Fruit fly (Drosophila melanogaster) whole organism, embryonic: ENCODE results near the gene CG6287.

Experiments
- Ada2b ChIP-seq: fragments of 200-800 bp; sonication (Bioruptor generic); IDR thresholded peaks from 2 replicates; pipeline ENCODE4 v1.3.6; 2022; ENCODE audit warnings: missing biosample characterization, missing genetic modification characterization
- Aef1 ChIP-seq: fragments of 200-800 bp; sonication (Bioruptor generic); IDR thresholded peaks from 3 replicates; pipeline ENCODE4 v1.3.6; 2022; ENCODE audit warnings: missing biosample characterization, missing genetic modification characterization
- BEAF-32 ChIP-seq: fragments of 200-800 bp; sonication (Bioruptor generic); optimal IDR thresholded peaks from 3 replicates; lab custom pipeline; 2017; ENCODE audit warnings: missing biosample characterization, missing genetic modification characterization, mild to moderate bottlenecking, moderate library complexity, missing genetic modification reagents
- Bteb2 ChIP-seq: fragments of 200-800 bp; sonication (Bioruptor generic); optimal IDR thresholded peaks from 2 replicates; lab custom pipeline; 2016; ENCODE audit warnings: missing biosample characterization, missing genetic modification characterization
- CG10366 ChIP-seq: fragments of 200-800 bp; sonication (Bioruptor generic); IDR thresholded peaks from 2 replicates; pipeline ENCODE4 v1.3.6; 2022; ENCODE audit warnings: missing biosample characterization, missing genetic modification characterization
- CG13287 ChIP-seq: fragments of 200-800 bp; sonication (Bioruptor generic); IDR thresholded peaks from 2 replicates; pipeline ENCODE4 v1.3.6; 2022; ENCODE audit warnings: missing biosample characterization, missing genetic modification characterization; ENCODE audit not compliant: partially characterized antibody
- CG1529 ChIP-seq: fragments of 200-800 bp; sonication (Bioruptor generic); optimal IDR thresholded peaks from 3 replicates; lab custom pipeline; 2018; ENCODE audit warnings: missing biosample characterization, missing genetic modification characterization
- CG15479 ChIP-seq: fragments of 200-800 bp; sonication (Bioruptor generic); optimal IDR thresholded peaks from 3 replicates; lab custom pipeline; 2019; ENCODE audit warnings: missing biosample characterization, mild to moderate bottlenecking, missing genetic modification characterization, moderate library complexity
- CG15514 ChIP-seq: fragments of 200-800 bp; sonication (Bioruptor generic); optimal IDR thresholded peaks from 3 replicates; lab custom pipeline; 2017; ENCODE audit warnings: missing biosample characterization, missing genetic modification characterization, mild to moderate bottlenecking, moderate library complexity, missing genetic modification reagents
- CG1603 ChIP-seq: fragments of 200-800 bp; sonication (Bioruptor generic); optimal IDR thresholded peaks from 2 replicates; lab custom pipeline; 2019; ENCODE audit warnings: missing biosample characterization, mild to moderate bottlenecking, missing genetic modification characterization, moderate library complexity
- CG32532 ChIP-seq: fragments of 200-800 bp; sonication (Bioruptor generic); IDR thresholded peaks from 2 replicates; pipeline ENCODE4 v1.3.6; 2022; ENCODE audit warnings: missing biosample characterization, missing genetic modification characterization
- CG32767 ChIP-seq: fragments of 200-800 bp; sonication (Bioruptor generic); IDR thresholded peaks from 2 replicates; pipeline ENCODE4 v1.3.6; 2022; ENCODE audit warnings: missing biosample characterization, missing genetic modification characterization
- CG34376 ChIP-seq: fragments of 200-800 bp; sonication (Bioruptor generic); optimal IDR thresholded peaks from 2 replicates; lab custom pipeline; 2018; ENCODE audit warnings: missing biosample characterization, mild to moderate bottlenecking, missing genetic modification characterization
- CG34422 ChIP-seq: fragments of 200-800 bp; sonication (Bioruptor generic); IDR thresholded peaks from 3 replicates; pipeline ENCODE4 v1.3.6; 2022; ENCODE audit warnings: missing biosample characterization, missing genetic modification characterization
- CG3995 ChIP-seq: fragments of 200-800 bp; sonication (Bioruptor generic); optimal IDR thresholded peaks from 3 replicates; lab custom pipeline; 2016; ENCODE audit warnings: missing biosample characterization, missing genetic modification characterization
- CG42726 ChIP-seq: fragments of 200-800 bp; sonication (Bioruptor generic); IDR thresholded peaks from 2 replicates; pipeline ENCODE4 v1.3.6; 2022; ENCODE audit warnings: missing biosample characterization, missing genetic modification characterization; ENCODE audit not compliant: partially characterized antibody
- CG4820 ChIP-seq: fragments of 200-800 bp; sonication (Bioruptor generic); optimal IDR thresholded peaks from 3 replicates; lab custom pipeline; 2016; ENCODE audit warnings: missing biosample characterization, missing genetic modification characterization
- CG8944 ChIP-seq: fragments of 200-800 bp; sonication (Bioruptor generic); optimal IDR thresholded peaks from 3 replicates; lab custom pipeline; 2016; ENCODE audit warnings: missing biosample characterization, missing genetic modification characterization
- CHES-1-like ChIP-seq: fragments of 200-800 bp; sonication (Bioruptor generic); optimal IDR thresholded peaks from 2 replicates; lab custom pipeline; 2016; ENCODE audit warnings: missing biosample characterization, missing genetic modification characterization
- Ets65A ChIP-seq: fragments of 200-800 bp; sonication (Bioruptor generic); peaks from one replicate; lab custom pipeline; 2016; ENCODE audit warnings: missing biosample characterization, missing genetic modification characterization
- Hey ChIP-seq: fragments of 200-800 bp; sonication (Bioruptor generic); optimal IDR thresholded peaks from 3 replicates; lab custom pipeline; 2018; ENCODE audit warnings: missing biosample characterization, mild to moderate bottlenecking, missing genetic modification characterization
- MTF-1 ChIP-seq: fragments of 200-800 bp; sonication (Bioruptor generic); optimal IDR thresholded peaks from 2 replicates; lab custom pipeline; 2018; ENCODE audit warnings: missing biosample characterization, mild to moderate bottlenecking, missing genetic modification characterization, borderline replicate concordance
- Meics ChIP-seq: fragments of 200-800 bp; sonication (Bioruptor generic); optimal IDR thresholded peaks from 2 replicates; lab custom pipeline; 2017; ENCODE audit warnings: missing biosample characterization, mild to moderate bottlenecking, missing genetic modification characterization
- Myb ChIP-seq: fragments of 200-800 bp; sonication (Bioruptor generic); optimal IDR thresholded peaks from 2 replicates; lab custom pipeline; 2016; ENCODE audit warnings: missing biosample characterization, missing genetic modification characterization
- Nf-YA ChIP-seq: fragments of 200-800 bp; sonication (Bioruptor generic); IDR thresholded peaks from 2 replicates; pipeline ENCODE4 v1.3.6; 2022; ENCODE audit warnings: missing biosample characterization, missing genetic modification characterization
- Opbp ChIP-seq: fragments of 200-800 bp; sonication (Bioruptor generic); IDR thresholded peaks from 3 replicates; pipeline ENCODE4 v1.3.6; 2022; ENCODE audit warnings: missing biosample characterization, missing genetic modification characterization; ENCODE audit not compliant: partially characterized antibody
- Poxn ChIP-seq: fragments of 200-800 bp; sonication (Bioruptor generic); IDR thresholded peaks from 2 replicates; pipeline ENCODE4 v1.3.6; 2022; ENCODE audit warnings: missing biosample characterization, missing genetic modification characterization
- TFAM ChIP-seq: fragments of 200-800 bp; sonication (Bioruptor generic); optimal IDR thresholded peaks from 2 replicates; lab custom pipeline; 2017; ENCODE audit warnings: missing biosample characterization, missing genetic modification characterization, inconsistent platforms
- Xbp1 ChIP-seq: fragments of 200-800 bp; sonication (Bioruptor generic); optimal IDR thresholded peaks from 3 replicates; lab custom pipeline; 2016; ENCODE audit warnings: missing biosample characterization, mild to moderate bottlenecking, missing genetic modification characterization
- amos ChIP-seq: fragments of 200-800 bp; sonication (Bioruptor generic); IDR thresholded peaks from 2 replicates; pipeline ENCODE4 v1.3.6; 2022; ENCODE audit warnings: missing biosample characterization, missing genetic modification characterization; ENCODE audit not compliant: partially characterized antibody
- bcd ChIP-seq: fragments of 200-800 bp; sonication (Bioruptor generic); optimal IDR thresholded peaks from 2 replicates; lab custom pipeline; 2017; ENCODE audit warnings: missing biosample characterization, mild to moderate bottlenecking, missing genetic modification characterization
- cg ChIP-seq: fragments of 200-800 bp; sonication (Bioruptor generic); optimal IDR thresholded peaks from 3 replicates; lab custom pipeline; 2019; ENCODE audit warnings: missing biosample characterization, mild to moderate bottlenecking, missing genetic modification characterization, moderate library complexity
- crc ChIP-seq: fragments of 200-800 bp; sonication (Bioruptor generic); optimal IDR thresholded peaks from 2 replicates; lab custom pipeline; 2016; ENCODE audit warnings: missing biosample characterization, missing genetic modification characterization
- crol ChIP-seq: fragments of 200-800 bp; sonication (Bioruptor generic); IDR thresholded peaks from 2 replicates; pipeline ENCODE4 v1.3.6; 2022; ENCODE audit warnings: missing biosample characterization, missing genetic modification characterization
- dimm ChIP-seq: fragments of 200-800 bp; sonication (Bioruptor generic); IDR thresholded peaks from 2 replicates; pipeline ENCODE4 v1.3.6; 2022; ENCODE audit warnings: missing biosample characterization, missing genetic modification characterization
- dysf ChIP-seq: fragments of 200-800 bp; sonication (Bioruptor generic); IDR thresholded peaks from 3 replicates; pipeline ENCODE4 v1.3.6; 2022; ENCODE audit warnings: missing biosample characterization, missing genetic modification characterization
- ind ChIP-seq: fragments of 200-800 bp; sonication (Bioruptor generic); optimal IDR thresholded peaks from 3 replicates; lab custom pipeline; 2016; ENCODE audit warnings: missing biosample characterization, missing genetic modification characterization
- jumu ChIP-seq: fragments of 200-800 bp; sonication (Bioruptor generic); optimal IDR thresholded peaks from 3 replicates; lab custom pipeline; 2016; ENCODE audit warnings: missing biosample characterization, missing genetic modification characterization
- lilli ChIP-seq: fragments of 200-800 bp; sonication (Bioruptor generic); optimal IDR thresholded peaks from 3 replicates; lab custom pipeline; 2016; ENCODE audit warnings: missing biosample characterization, missing genetic modification characterization
- nerfin-1 ChIP-seq: fragments of 200-800 bp; sonication (Bioruptor generic); optimal IDR thresholded peaks from 3 replicates; lab custom pipeline; 2019; ENCODE audit warnings: missing biosample characterization, mild to moderate bottlenecking, missing genetic modification characterization, moderate library complexity
- nmo ChIP-seq: fragments of 200-800 bp; sonication (Bioruptor generic); optimal IDR thresholded peaks from 2 replicates; lab custom pipeline; 2018; ENCODE audit warnings: missing biosample characterization, mild to moderate bottlenecking, missing genetic modification characterization, moderate library complexity
- odd ChIP-seq: fragments of 200-800 bp; sonication (Bioruptor generic); optimal IDR thresholded peaks from 2 replicates; lab custom pipeline; 2017; ENCODE audit warnings: missing biosample characterization, mild to moderate bottlenecking, missing genetic modification characterization
- pnt ChIP-seq: fragments of 200-800 bp; sonication (Bioruptor generic); optimal IDR thresholded peaks from 3 replicates; lab custom pipeline; 2016; ENCODE audit warnings: missing biosample characterization, missing genetic modification characterization
- pzg ChIP-seq: fragments of 200-800 bp; sonication (Bioruptor generic); optimal IDR thresholded peaks from 3 replicates; lab custom pipeline; 2018; ENCODE audit warnings: missing biosample characterization, mild to moderate bottlenecking, missing genetic modification characterization, moderate library complexity
- rib ChIP-seq: fragments of 200-800 bp; sonication (Bioruptor generic); IDR thresholded peaks from 2 replicates; pipeline ENCODE4 v1.3.6; 2022; ENCODE audit warnings: missing biosample characterization, missing genetic modification characterization
- sna ChIP-seq: fragments of 200-800 bp; sonication (Bioruptor generic); IDR thresholded peaks from 2 replicates; pipeline ENCODE4 v1.3.6; 2022; ENCODE audit warnings: missing biosample characterization, missing genetic modification characterization; ENCODE audit not compliant: partially characterized antibody
- stwl ChIP-seq: fragments of 200-800 bp; sonication (Bioruptor generic); optimal IDR thresholded peaks from 3 replicates; lab custom pipeline; 2018; ENCODE audit warnings: missing biosample characterization, mild to moderate bottlenecking, missing genetic modification characterization, moderate library complexity
- tio ChIP-seq: fragments of 200-800 bp; sonication (Bioruptor generic); optimal IDR thresholded peaks from 2 replicates; lab custom pipeline; 2017; ENCODE audit warnings: missing biosample characterization, missing genetic modification characterization, inconsistent platforms
- unpg ChIP-seq: fragments of 200-800 bp; sonication (Bioruptor generic); optimal IDR thresholded peaks from 3 replicates; lab custom pipeline; 2018; ENCODE audit warnings: missing biosample characterization, mild to moderate bottlenecking, missing genetic modification characterization, moderate library complexity

CG6287 gene

dm6 chr2L:11130151-11131008, 25.1 kb downstream of the CG6287 start, which contains the start of the genes RfC38 and CG4751 (continued):
- peak; percentile 65 for TF ChIP-seq amos (GFP tag; lab: Robert Waterston, UW)
- TF ChIP-seq jumu = no peak
- TF ChIP-seq CG32767 (GFP tag; lab: Robert Waterston, UW) = 0 out of 2 replicates have a peak, but pooled peaks have one; percentile 8
- TF ChIP-seq Hey (tag; lab: Kevin White, UChicago) = no peak
- TF ChIP-seq Opbp (GFP tag; lab: Robert Waterston, UW) = peak; percentile 43; the same call in 2 of the 3 replicates
- no peak for TF ChIP-seq TFAM
- peak; percentile 22 for TF ChIP-seq Xbp1 (GFP tag; lab: Kevin White, UChicago)
- TF ChIP-seq pnt (GFP tag; lab: Kevin White, UChicago) = no peak
- peak; percentile 76 for TF ChIP-seq CG13287 (GFP tag; lab: Robert Waterston, UW)
- TF ChIP-seq Ada2b (GFP tag; lab: Robert Waterston, UW) = no peak
- no peak for TF ChIP-seq Aef1
- no peak for TF ChIP-seq CG8944 (GFP tag; lab: Kevin White, UChicago)
- no peak for TF ChIP-seq bcd (GFP tag; lab: Kevin White, UChicago)
- no peak for TF ChIP-seq CG1603 (tag; lab: Kevin White, UChicago)
- TF ChIP-seq cg = no peak
- TF ChIP-seq CG34376 = no peak
- no peak for TF ChIP-seq Meics (GFP tag; lab: Kevin White, UChicago)
- peak; percentile 59 for TF ChIP-seq Ets65A (GFP tag; lab: Kevin White, UChicago)
- TF ChIP-seq MTF-1 (GFP tag; lab: Kevin White, UChicago) = no peak
- TF ChIP-seq pzg (GFP tag; lab: Kevin White, UChicago) = peak; percentile 79
- peak; percentile 51 for TF ChIP-seq CG3995
- TF ChIP-seq CG15479 = no peak
- TF ChIP-seq nerfin-1 (tag; lab: Kevin White, UChicago) = peak; percentile 39
- TF ChIP-seq CG1529 = no peak
- no peak for TF ChIP-seq CG4820
- TF ChIP-seq Nf-YA (GFP tag; lab: Robert Waterston, UW) = no peak
- no peak for TF ChIP-seq crc
- TF ChIP-seq unpg = no peak
- no peak for TF ChIP-seq ind (GFP tag; lab: Kevin White, UChicago)
- TF ChIP-seq CG15514 (GFP tag; lab: Kevin White, UChicago) = peak; percentile 46
- TF ChIP-seq CG34422 (GFP tag; lab: Robert Waterston, UW) = peak; percentile 67; the same call in 1 of the 3 replicates
- TF ChIP-seq BEAF-32 (GFP tag; lab: Kevin White, UChicago) = peak; percentile 73
- peak; percentile 46 for TF ChIP-seq CHES-1-like (GFP tag; lab: Kevin White, UChicago)
- TF ChIP-seq Bteb2 = no peak
- peak; percentile 50 for TF ChIP-seq Myb (GFP tag; lab: Kevin White, UChicago)
- no peak for TF ChIP-seq Poxn (GFP tag; lab: Robert Waterston, UW)
- no peak for TF ChIP-seq CG32532 (GFP tag; lab: Robert Waterston, UW)
- 0 out of 2 replicates have a peak, but pooled peaks have one; percentile 22 for TF ChIP-seq rib (GFP tag; lab: Robert Waterston, UW)
- TF ChIP-seq tio = no peak
- TF ChIP-seq lilli (GFP tag; lab: Kevin White, UChicago) = peak; percentile 12
- TF ChIP-seq dimm (GFP tag; lab: Robert Waterston, UW) = no peak
- no peak for TF ChIP-seq CG10366 (GFP tag; lab: Robert Waterston, UW)
- TF ChIP-seq nmo (GFP tag; lab: Kevin White, UChicago) = peak; percentile 39
- TF ChIP-seq CG42726 (GFP tag; lab: Robert Waterston, UW) = peak; percentile 52; the same call in 1 of the 2 replicates
- peak; percentile 36; the same call in 1 of the 2 replicates for TF ChIP-seq sna (GFP tag; lab: Robert Waterston, UW)
- TF ChIP-seq odd (GFP tag; lab: Kevin White, UChicago) = no peak
- TF ChIP-seq crol (GFP tag; lab: Robert Waterston, UW) = peak; percentile 95
- peak; percentile 48 for TF ChIP-seq stwl (tag; lab: Kevin White, UChicago)
- TF ChIP-seq dysf = no peak
